Worm (Caenorhabditis elegans) whole organism, L1 larva: ENCODE data around the gene F44G4.5.

Experiments
- ama-1 ChIP-seq: fragments of 150-350 bp; optimal IDR thresholded peaks from 2 replicates; lab custom pipeline; 2014
- lin-13 ChIP-seq: fragments of 150-350 bp; optimal IDR thresholded peaks from 2 replicates; lab custom pipeline; 2014; ENCODE audit warnings: missing biosample characterization, missing genetic modification reagents, missing genetic modification characterization
- nhr-11 ChIP-seq: fragments of 150-350 bp; optimal IDR thresholded peaks from 2 replicates; lab custom pipeline; 2014; ENCODE audit warnings: missing biosample characterization, missing genetic modification characterization
- nhr-76 ChIP-seq: sonication (generic microtip); optimal IDR thresholded peaks from 2 replicates; lab custom pipeline; 2017; ENCODE audit warnings: missing biosample characterization, missing genetic modification characterization
- pag-3 ChIP-seq: sonication (generic microtip); optimal IDR thresholded peaks from 2 replicates; lab custom pipeline; 2017; ENCODE audit warnings: missing genetic modification characterization, mild to moderate bottlenecking, missing compliant biosample characterization, antibody characterized with exemption, borderline replicate concordance; ENCODE audit not compliant: insufficient read depth
- pqm-1 ChIP-seq: sonication (generic microtip); optimal IDR thresholded peaks from 3 replicates; lab custom pipeline; 2017; ENCODE audit warnings: missing biosample characterization, missing genetic modification characterization
- skn-1 ChIP-seq: fragments of 150-350 bp; optimal IDR thresholded peaks from 2 replicates; lab custom pipeline; 2014; ENCODE audit warnings: missing biosample characterization, missing genetic modification characterization
- ztf-11 ChIP-seq, 2 experiments: sonication (generic microtip); optimal IDR thresholded peaks; 2 replicates each; lab custom pipeline; 2016 to 2017; ENCODE audit warnings: missing genetic modification characterization in 2 of 2, missing biosample characterization in 1 of 2, missing compliant biosample characterization in 1 of 2

DNA sequence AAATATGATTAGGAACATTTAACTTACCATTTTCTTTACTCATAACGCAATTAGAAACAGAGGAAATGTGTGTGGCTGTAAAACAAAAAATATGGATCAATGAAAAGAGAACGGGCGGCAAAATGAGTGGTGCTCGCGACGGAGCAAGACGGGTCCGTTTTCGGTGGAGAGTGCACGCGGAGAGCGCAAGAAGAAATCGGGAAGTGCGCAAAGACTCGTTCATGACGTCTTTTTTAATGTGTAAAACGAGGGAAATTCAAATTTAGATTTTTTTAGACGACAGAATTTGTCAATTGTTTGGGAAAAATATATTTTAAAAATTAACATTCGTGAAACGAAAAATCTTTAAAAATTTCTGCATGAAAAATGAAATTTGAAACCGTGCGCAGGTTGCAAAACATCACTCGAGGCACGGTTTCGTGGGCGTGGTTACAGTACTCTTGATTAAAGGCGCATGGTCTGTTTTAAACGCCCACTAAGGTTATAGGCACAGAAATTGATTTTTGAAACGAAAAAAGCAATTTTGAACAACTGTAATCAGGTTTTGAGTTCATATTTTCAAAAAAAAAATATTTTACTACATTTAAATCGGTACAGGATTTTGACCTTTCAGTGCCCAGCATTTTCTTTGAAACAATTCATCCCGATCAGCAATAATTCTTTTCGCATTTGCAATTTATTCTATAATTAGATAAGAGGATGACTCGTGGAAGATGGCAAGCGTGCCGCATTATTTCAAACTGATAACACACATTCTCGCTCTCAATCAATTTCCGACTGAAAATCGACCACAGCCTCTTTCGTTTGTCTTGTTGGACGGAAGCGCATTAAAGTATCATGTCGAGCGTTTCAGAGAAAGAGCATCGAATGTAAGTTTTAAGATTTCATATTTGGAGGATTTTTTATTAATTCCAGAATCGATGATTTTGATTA, 30.7 kb downstream of the F44G4.5 start, which contains the start of the genes szy-20 and C18E9.5:
- peak; percentile 47 for TF ChIP-seq skn-1 (tag; lab: Kevin White, UChicago)
- no peak for TF ChIP-seq nhr-76 (tag; lab: Kevin White, UChicago)
- TF ChIP-seq pqm-1 (tag; lab: Kevin White, UChicago): no peak
- TF ChIP-seq ama-1 (lab: Kevin White, UChicago): no peak
- no peak for TF ChIP-seq pag-3 (tag; lab: Kevin White, UChicago)
- TF ChIP-seq lin-13 (GFP tag; lab: Kevin White, UChicago): peak; percentile 82
- TF ChIP-seq ztf-11 (tag; optimal IDR thresholded peaks at IDR 0.05; lab: Kevin White, UChicago): peak in 1 of 2 experiments; percentile 68
- peak; percentile 61 for TF ChIP-seq nhr-11 (tag; lab: Kevin White, UChicago)
